Fruit fly (Drosophila melanogaster) whole organism, embryonic: ENCODE results near the gene ghi.

Source experiments
- Abd-B ChIP-seq: fragments of 200-800 bp; sonication (Bioruptor generic); optimal IDR thresholded peaks from 2 replicates; lab custom pipeline; 2018; ENCODE audit warnings: missing biosample characterization, mild to moderate bottlenecking, missing genetic modification characterization, moderate library complexity
- Atf-2 ChIP-seq: fragments of 200-800 bp; sonication (Bioruptor generic); optimal IDR thresholded peaks from 2 replicates; lab custom pipeline; 2016; ENCODE audit warnings: missing biosample characterization, missing genetic modification characterization
- BtbVII ChIP-seq: fragments of 200-800 bp; sonication (Bioruptor generic); optimal IDR thresholded peaks from 3 replicates; lab custom pipeline; 2017; ENCODE audit warnings: missing biosample characterization, mild to moderate bottlenecking, missing genetic modification characterization
- CG12155 ChIP-seq: fragments of 200-800 bp; sonication (Bioruptor generic); optimal IDR thresholded peaks from 3 replicates; lab custom pipeline; 2016; ENCODE audit warnings: missing biosample characterization, missing genetic modification characterization
- CG12299 ChIP-seq: fragments of 200-800 bp; sonication (Bioruptor generic); optimal IDR thresholded peaks from 2 replicates; lab custom pipeline; 2018; ENCODE audit warnings: missing biosample characterization, mild to moderate bottlenecking, missing genetic modification characterization
- CG15269 ChIP-seq: fragments of 200-800 bp; sonication (Bioruptor generic); optimal IDR thresholded peaks from 2 replicates; lab custom pipeline; 2018; ENCODE audit warnings: missing biosample characterization, mild to moderate bottlenecking, missing genetic modification characterization, moderate library complexity
- CG16779 ChIP-seq: fragments of 200-800 bp; sonication (Bioruptor generic); IDR thresholded peaks from 2 replicates; pipeline ENCODE4 v1.3.6; 2022; ENCODE audit warnings: missing biosample characterization, missing genetic modification characterization
- CG16813 ChIP-seq: fragments of 200-800 bp; sonication (Bioruptor generic); IDR thresholded peaks from 3 replicates; pipeline ENCODE4 v1.3.6; 2022; ENCODE audit warnings: missing biosample characterization, missing genetic modification characterization; ENCODE audit not compliant: partially characterized antibody
- CG17568 ChIP-seq: fragments of 200-800 bp; sonication (Bioruptor generic); optimal IDR thresholded peaks from 2 replicates; lab custom pipeline; 2018; ENCODE audit warnings: missing biosample characterization, mild to moderate bottlenecking, missing genetic modification characterization, moderate library complexity
- CG17802 ChIP-seq: fragments of 200-800 bp; sonication (Bioruptor generic); optimal IDR thresholded peaks from 2 replicates; lab custom pipeline; 2018; ENCODE audit warnings: missing biosample characterization, mild to moderate bottlenecking, missing genetic modification characterization, moderate library complexity
- CG18764 ChIP-seq: fragments of 200-800 bp; sonication (Bioruptor generic); optimal IDR thresholded peaks from 3 replicates; lab custom pipeline; 2016; ENCODE audit warnings: missing biosample characterization, missing genetic modification characterization
- CG2678 ChIP-seq: fragments of 200-800 bp; sonication (Bioruptor generic); optimal IDR thresholded peaks from 3 replicates; lab custom pipeline; 2019; ENCODE audit warnings: missing biosample characterization, mild to moderate bottlenecking, missing genetic modification characterization, moderate library complexity
- CG30020 ChIP-seq: fragments of 200-800 bp; optimal IDR thresholded peaks from 2 replicates; lab custom pipeline; 2019; ENCODE audit warnings: missing biosample characterization, mild to moderate bottlenecking, missing genetic modification characterization, moderate library complexity
- CG31388 ChIP-seq: fragments of 200-800 bp; sonication (Bioruptor generic); optimal IDR thresholded peaks from 2 replicates; lab custom pipeline; 2016; ENCODE audit warnings: missing biosample characterization, missing genetic modification characterization
- CG3407 ChIP-seq: fragments of 200-800 bp; sonication (Bioruptor generic); optimal IDR thresholded peaks from 2 replicates; lab custom pipeline; 2018; ENCODE audit warnings: missing biosample characterization, mild to moderate bottlenecking, missing genetic modification characterization
- CG4730 ChIP-seq: fragments of 200-800 bp; sonication (Bioruptor generic); IDR thresholded peaks from 2 replicates; pipeline ENCODE4 v1.3.6; 2022; ENCODE audit warnings: missing biosample characterization, missing genetic modification characterization
- CG5245 ChIP-seq: fragments of 200-800 bp; sonication (Bioruptor generic); optimal IDR thresholded peaks from 3 replicates; lab custom pipeline; 2016; ENCODE audit warnings: missing biosample characterization, missing genetic modification characterization
- CG6254 ChIP-seq: fragments of 200-800 bp; sonication (Bioruptor generic); optimal IDR thresholded peaks from 3 replicates; lab custom pipeline; 2017; ENCODE audit warnings: mild to moderate bottlenecking, missing biosample characterization, missing genetic modification reagents, missing genetic modification characterization
- CG6654 ChIP-seq: fragments of 200-800 bp; sonication (Bioruptor generic); optimal IDR thresholded peaks from 2 replicates; lab custom pipeline; 2017; ENCODE audit warnings: missing biosample characterization, mild to moderate bottlenecking, missing genetic modification characterization
- CG6765 ChIP-seq: fragments of 200-800 bp; sonication (Bioruptor generic); optimal IDR thresholded peaks from 3 replicates; lab custom pipeline; 2017; ENCODE audit warnings: missing biosample characterization, mild to moderate bottlenecking, missing genetic modification characterization
- CG7987 ChIP-seq: fragments of 200-800 bp; sonication (Bioruptor generic); optimal IDR thresholded peaks from 2 replicates; lab custom pipeline; 2018; ENCODE audit warnings: missing biosample characterization, mild to moderate bottlenecking, missing genetic modification characterization, moderate library complexity
- CG8765 ChIP-seq: fragments of 200-800 bp; sonication (Bioruptor generic); IDR thresholded peaks from 2 replicates; pipeline ENCODE4 v1.3.6; 2022; ENCODE audit warnings: missing biosample characterization, missing genetic modification characterization
- CG9609 ChIP-seq: fragments of 200-800 bp; sonication (Bioruptor generic); optimal IDR thresholded peaks from 3 replicates; lab custom pipeline; 2016; ENCODE audit warnings: missing biosample characterization, missing genetic modification characterization
- CHES-1-like ChIP-seq: fragments of 200-800 bp; sonication (Bioruptor generic); optimal IDR thresholded peaks from 2 replicates; lab custom pipeline; 2016; ENCODE audit warnings: missing biosample characterization, missing genetic modification characterization
- Dad ChIP-seq: fragments of 200-800 bp; sonication (Bioruptor generic); optimal IDR thresholded peaks from 3 replicates; lab custom pipeline; 2016; ENCODE audit warnings: missing biosample characterization, missing genetic modification characterization
- Fer3 ChIP-seq: fragments of 200-800 bp; sonication (Bioruptor generic); optimal IDR thresholded peaks from 2 replicates; lab custom pipeline; 2018; ENCODE audit warnings: missing biosample characterization, mild to moderate bottlenecking, missing genetic modification characterization, moderate library complexity
- Lhr ChIP-seq: fragments of 200-800 bp; sonication (Bioruptor generic); optimal IDR thresholded peaks from 3 replicates; lab custom pipeline; 2017; ENCODE audit warnings: mild to moderate bottlenecking, missing biosample characterization, missing genetic modification reagents, missing genetic modification characterization
- NFAT ChIP-seq: fragments of 200-800 bp; sonication (Bioruptor generic); IDR thresholded peaks from 2 replicates; pipeline ENCODE4 v1.3.6; 2022; ENCODE audit warnings: missing biosample characterization, missing genetic modification characterization
- Nf-YB ChIP-seq: fragments of 200-800 bp; sonication (Bioruptor generic); optimal IDR thresholded peaks from 3 replicates; lab custom pipeline; 2019; ENCODE audit warnings: missing biosample characterization, mild to moderate bottlenecking, missing genetic modification characterization, moderate library complexity
- Nf-YC ChIP-seq: fragments of 200-800 bp; optimal IDR thresholded peaks from 3 replicates; lab custom pipeline; 2019; ENCODE audit warnings: missing biosample characterization, mild to moderate bottlenecking, missing genetic modification characterization, moderate library complexity
- PHDP ChIP-seq: fragments of 200-800 bp; sonication (Bioruptor generic); optimal IDR thresholded peaks from 3 replicates; lab custom pipeline; 2018; ENCODE audit warnings: missing biosample characterization, mild to moderate bottlenecking, missing genetic modification characterization, moderate library complexity
- Scr ChIP-seq: fragments of 200-800 bp; sonication (Bioruptor generic); IDR thresholded peaks from 2 replicates; pipeline ENCODE4 v1.3.6; 2022; ENCODE audit warnings: missing biosample characterization, missing genetic modification characterization; ENCODE audit not compliant: partially characterized antibody
- Side ChIP-seq: fragments of 200-800 bp; sonication (Bioruptor generic); optimal IDR thresholded peaks from 2 replicates; lab custom pipeline; 2016; ENCODE audit warnings: missing biosample characterization, missing genetic modification characterization
- dimm ChIP-seq: fragments of 200-800 bp; sonication (Bioruptor generic); IDR thresholded peaks from 2 replicates; pipeline ENCODE4 v1.3.6; 2022; ENCODE audit warnings: missing biosample characterization, missing genetic modification characterization
- dmrt99B ChIP-seq: fragments of 200-800 bp; sonication (Bioruptor generic); optimal IDR thresholded peaks from 2 replicates; lab custom pipeline; 2018; ENCODE audit warnings: missing biosample characterization, mild to moderate bottlenecking, missing genetic modification characterization, moderate library complexity
- ewg ChIP-seq: fragments of 200-800 bp; sonication (Bioruptor generic); optimal IDR thresholded peaks from 3 replicates; lab custom pipeline; 2017; ENCODE audit warnings: mild to moderate bottlenecking, missing biosample characterization, missing genetic modification reagents, missing genetic modification characterization
- fd102C ChIP-seq: fragments of 200-800 bp; sonication (Bioruptor generic); optimal IDR thresholded peaks from 2 replicates; lab custom pipeline; 2018; ENCODE audit warnings: missing biosample characterization, mild to moderate bottlenecking, missing genetic modification characterization, moderate library complexity
- fd96Cb ChIP-seq: fragments of 200-800 bp; sonication (Bioruptor generic); optimal IDR thresholded peaks from 2 replicates; lab custom pipeline; 2018; ENCODE audit warnings: missing biosample characterization, mild to moderate bottlenecking, missing genetic modification characterization, moderate library complexity
- gsb-n ChIP-seq: fragments of 200-800 bp; sonication (Bioruptor generic); optimal IDR thresholded peaks from 3 replicates; lab custom pipeline; 2018; ENCODE audit warnings: missing biosample characterization, mild to moderate bottlenecking, missing genetic modification characterization
- gt ChIP-seq: fragments of 200-800 bp; sonication (Bioruptor generic); IDR thresholded peaks from 2 replicates; pipeline ENCODE4 v1.3.6; 2022; ENCODE audit warnings: missing biosample characterization, missing genetic modification characterization
- her ChIP-seq: fragments of 200-800 bp; sonication (Bioruptor generic); optimal IDR thresholded peaks from 2 replicates; lab custom pipeline; 2016; ENCODE audit warnings: missing biosample characterization, missing genetic modification characterization
- jumu ChIP-seq: fragments of 200-800 bp; sonication (Bioruptor generic); optimal IDR thresholded peaks from 3 replicates; lab custom pipeline; 2016; ENCODE audit warnings: missing biosample characterization, missing genetic modification characterization
- lbe ChIP-seq: fragments of 200-800 bp; sonication (Bioruptor generic); optimal IDR thresholded peaks from 2 replicates; lab custom pipeline; 2016; ENCODE audit warnings: missing biosample characterization, mild to moderate bottlenecking, missing genetic modification characterization
- lmd ChIP-seq: fragments of 200-800 bp; sonication (Bioruptor generic); IDR thresholded peaks from 2 replicates; pipeline ENCODE4 v1.3.6; 2022; ENCODE audit warnings: missing biosample characterization, missing genetic modification characterization
- pita ChIP-seq: fragments of 200-800 bp; sonication (Bioruptor generic); optimal IDR thresholded peaks from 2 replicates; lab custom pipeline; 2017; ENCODE audit warnings: missing biosample characterization, mild to moderate bottlenecking, missing genetic modification characterization
- ranshi ChIP-seq: fragments of 200-800 bp; sonication (Bioruptor generic); IDR thresholded peaks from 2 replicates; pipeline ENCODE4 v1.3.6; 2022; ENCODE audit warnings: missing biosample characterization, missing genetic modification characterization
- rib ChIP-seq: fragments of 200-800 bp; sonication (Bioruptor generic); IDR thresholded peaks from 2 replicates; pipeline ENCODE4 v1.3.6; 2022; ENCODE audit warnings: missing biosample characterization, missing genetic modification characterization
- sima ChIP-seq: fragments of 200-800 bp; sonication (Bioruptor generic); optimal IDR thresholded peaks from 2 replicates; lab custom pipeline; 2016; ENCODE audit warnings: missing biosample characterization, missing genetic modification characterization
- tap ChIP-seq: fragments of 200-800 bp; optimal IDR thresholded peaks from 3 replicates; lab custom pipeline; 2019; ENCODE audit warnings: missing biosample characterization, mild to moderate bottlenecking, missing genetic modification characterization, moderate library complexity
- wdn ChIP-seq: fragments of 200-800 bp; sonication (Bioruptor generic); IDR thresholded peaks from 2 replicates; pipeline ENCODE4 v1.3.6; 2022; ENCODE audit warnings: missing biosample characterization, missing genetic modification characterization
- zfh2 ChIP-seq: fragments of 200-800 bp; sonication (Bioruptor generic); optimal IDR thresholded peaks from 2 replicates; lab custom pipeline; 2016; ENCODE audit warnings: missing biosample characterization, missing genetic modification characterization

Gene ghi

dm6 chr3L:9468261-9468890, 16.7 kb downstream of the ghi start (continued):
- TF ChIP-seq CG17802 (tag; lab: Kevin White, UChicago) (no peak), CG5245 (GFP tag; lab: Kevin White, UChicago) (no peak), pita (GFP tag; lab: Kevin White, UChicago) (no peak), sima (GFP tag; lab: Kevin White, UChicago) (no peak), lbe (no peak), Dad (GFP tag; lab: Kevin White, UChicago) (no peak), CG9609 (GFP tag; lab: Kevin White, UChicago) (peak; percentile 11), CG7987 (no peak), CG4730 (no peak), ranshi (GFP tag; lab: Robert Waterston, UW) (no peak), dmrt99B (tag; lab: Kevin White, UChicago) (peak; percentile 55), PHDP (tag; lab: Kevin White, UChicago) (peak; percentile 30), CG8765 (no peak), Scr (no peak), zfh2 (GFP tag; lab: Kevin White, UChicago) (no peak), CG18764 (GFP tag; lab: Kevin White, UChicago) (no peak), Nf-YC (tag; lab: Kevin White, UChicago) (no peak), her (GFP tag; lab: Kevin White, UChicago) (no peak), CG12155 (GFP tag; lab: Kevin White, UChicago) (no peak), CHES-1-like (no peak), gt (GFP tag; lab: Robert Waterston, UW) (no peak), lmd (0 out of 2 replicates have a peak, but pooled peaks have one; percentile 26), dimm (GFP tag; lab: Robert Waterston, UW) (no peak), CG2678 (peak; percentile 73), fd102C (GFP tag; lab: Kevin White, UChicago) (no peak), gsb-n (tag; lab: Kevin White, UChicago) (no peak), CG6254 (no peak), NFAT (no peak), CG3407 (GFP tag; lab: Kevin White, UChicago) (no peak), CG15269 (tag; lab: Kevin White, UChicago) (peak; percentile 30), rib (GFP tag; lab: Robert Waterston, UW) (no peak), Side (GFP tag; lab: Kevin White, UChicago) (no peak), CG12299 (tag; lab: Kevin White, UChicago) (no peak), Abd-B (GFP tag; lab: Kevin White, UChicago) (no peak), CG6654 (GFP tag; lab: Kevin White, UChicago) (no peak), CG16813 (no peak), fd96Cb (peak; percentile 33), Fer3 (tag; lab: Kevin White, UChicago) (no peak), Lhr (GFP tag; lab: Kevin White, UChicago) (no peak), BtbVII (GFP tag; lab: Kevin White, UChicago) (no peak), tap (no peak), Nf-YB (GFP tag; lab: Kevin White, UChicago) (no peak), wdn (GFP tag; lab: Robert Waterston, UW) (no peak), CG6765 (no peak), CG31388 (GFP tag; lab: Kevin White, UChicago) (no peak), jumu (no peak), CG30020 (no peak), Atf-2 (GFP tag; lab: Kevin White, UChicago) (no peak), ewg (GFP tag; lab: Kevin White, UChicago) (no peak), CG17568 (GFP tag; lab: Kevin White, UChicago) (no peak), CG16779 (GFP tag; lab: Robert Waterston, UW) (0 out of 2 replicates have a peak, but pooled peaks have one; percentile 31)
